Worm (Caenorhabditis elegans) whole organism, L3 larva: ENCODE measurements around the gene nfi-1.

Experiments
- ama-1 ChIP-seq: fragments of 150-350 bp; optimal IDR thresholded peaks from 2 replicates; lab custom pipeline; 2018
- mml-1 ChIP-seq: fragments of 150-350 bp; sonication (generic microtip); optimal IDR thresholded peaks from 3 replicates; lab custom pipeline; 2014; ENCODE audit warnings: missing biosample characterization, missing genetic modification characterization
- nhr-23 ChIP-seq: fragments of 150-350 bp; optimal IDR thresholded peaks from 2 replicates; lab custom pipeline; 2014; ENCODE audit warnings: missing biosample characterization, missing genetic modification reagents, missing genetic modification characterization

DNA sequence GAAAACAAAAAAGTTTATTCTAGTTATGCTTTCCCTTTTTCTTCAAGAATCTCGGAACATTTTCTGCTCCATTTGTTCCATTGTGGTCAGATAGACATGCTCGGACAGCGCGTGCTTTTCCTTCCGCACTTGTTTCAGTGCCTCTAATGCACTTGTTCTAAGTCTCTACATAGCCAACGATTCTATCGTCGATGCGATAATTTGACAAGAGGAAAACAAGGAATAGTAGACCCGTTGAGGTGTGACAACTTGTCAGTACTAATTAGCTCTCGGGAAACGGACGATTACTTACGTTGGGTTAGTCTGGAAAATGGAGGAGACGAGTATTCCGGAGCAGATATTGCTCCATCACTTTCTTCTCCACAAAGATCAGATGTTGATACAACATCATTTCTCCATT is 50.3 kb downstream of the nfi-1 start:
- TF ChIP-seq mml-1 (no peak), nhr-23 (no peak), ama-1 (lab: Kevin White, UChicago) (no peak)
